Worm (Caenorhabditis elegans) whole organism, mixed stage, embryonic: Measurements from ENCODE around the gene fbxa-60.
"Not testable (repeated sequence)": the region's sequence is repeated elsewhere in the genome, so short reads cannot be mapped to it uniquely, and the experiment has no call there.

Experiments
- M03D4.4 ChIP-seq: sonication (generic microtip); optimal IDR thresholded peaks from 2 replicates; lab custom pipeline; 2017; ENCODE audit warnings: mild to moderate bottlenecking, missing genetic modification characterization, missing compliant biosample characterization
- mep-1 ChIP-seq: fragments of 150-350 bp; optimal IDR thresholded peaks from 2 replicates; lab custom pipeline; 2017; ENCODE audit warnings: missing biosample characterization, missing genetic modification reagents, missing genetic modification characterization, inconsistent platforms
- nhr-12 ChIP-seq: fragments of 150-350 bp; optimal IDR thresholded peaks from 2 replicates; lab custom pipeline; 2014; ENCODE audit warnings: missing biosample characterization, missing genetic modification characterization
- nhr-237 ChIP-seq: fragments of 150-350 bp; optimal IDR thresholded peaks from 2 replicates; lab custom pipeline; 2014; ENCODE audit warnings: missing biosample characterization, missing genetic modification characterization
- unc-62 ChIP-seq: fragments of 150-350 bp; optimal IDR thresholded peaks from 2 replicates; lab custom pipeline; 2014; ENCODE audit warnings: missing biosample characterization, missing genetic modification reagents, missing genetic modification characterization

- TF ChIP-seq nhr-237; unc-62 (GFP tag; lab: Kevin White, UChicago); nhr-12 (tag; lab: Kevin White, UChicago); mep-1: not testable (repeated sequence)
- peak; percentile 91 for TF ChIP-seq M03D4.4 (tag; lab: Kevin White, UChicago)
Observed at ce11 chrIII:931405-931804, 14.7 kb downstream of the fbxa-60 start.
